Worm (Caenorhabditis elegans) whole organism, L2 larva: ENCODE measurements around the gene srt-7.

Experiments
- R02D3.7 ChIP-seq: fragments of 150-350 bp; optimal IDR thresholded peaks from 2 replicates; lab custom pipeline; 2014; ENCODE audit warnings: missing biosample characterization, missing genetic modification characterization
- ceh-82 ChIP-seq: fragments of 150-350 bp; optimal IDR thresholded peaks from 2 replicates; lab custom pipeline; 2014; ENCODE audit warnings: missing biosample characterization, missing genetic modification characterization
- egl-27 ChIP-seq: sonication (generic microtip); optimal IDR thresholded peaks from 3 replicates; lab custom pipeline; 2017; ENCODE audit warnings: missing biosample characterization, missing genetic modification reagents, missing genetic modification characterization
- fos-1 ChIP-seq: fragments of 150-350 bp; optimal IDR thresholded peaks from 2 replicates; lab custom pipeline; 2014; ENCODE audit warnings: missing biosample characterization, missing genetic modification characterization
- lin-13 ChIP-seq: fragments of 150-350 bp; optimal IDR thresholded peaks from 2 replicates; lab custom pipeline; 2014; ENCODE audit warnings: missing biosample characterization, missing genetic modification reagents, missing genetic modification characterization
- nhr-12 ChIP-seq: fragments of 150-350 bp; optimal IDR thresholded peaks from 2 replicates; lab custom pipeline; 2014; ENCODE audit warnings: missing biosample characterization, missing genetic modification characterization
- nhr-23 ChIP-seq: fragments of 150-350 bp; optimal IDR thresholded peaks from 2 replicates; lab custom pipeline; 2014; ENCODE audit warnings: missing biosample characterization, missing genetic modification reagents, missing genetic modification characterization
- nhr-25 ChIP-seq: fragments of 150-350 bp; sonication (generic microtip); optimal IDR thresholded peaks from 3 replicates; lab custom pipeline; 2014; ENCODE audit warnings: missing biosample characterization, missing genetic modification characterization
- nhr-6 ChIP-seq: fragments of 150-350 bp; optimal IDR thresholded peaks from 2 replicates; lab custom pipeline; 2014; ENCODE audit warnings: missing biosample characterization, missing genetic modification characterization
- skn-1 ChIP-seq: sonication (generic microtip); optimal IDR thresholded peaks from 2 replicates; lab custom pipeline; 2017; ENCODE audit warnings: missing biosample characterization, missing genetic modification characterization
- unc-39 ChIP-seq: fragments of 150-350 bp; optimal IDR thresholded peaks from 2 replicates; lab custom pipeline; 2014; ENCODE audit warnings: missing biosample characterization, missing genetic modification characterization
- zag-1 ChIP-seq: fragments of 150-350 bp; optimal IDR thresholded peaks from 2 replicates; lab custom pipeline; 2014; ENCODE audit warnings: missing biosample characterization, missing genetic modification characterization
- ztf-1 ChIP-seq: fragments of 200-800 bp; sonication (Bioruptor generic); conservative IDR thresholded peaks from 2 replicates; pipeline ENCODE4 v1.3.6; 2022; ENCODE audit warnings: missing genetic modification characterization, missing compliant biosample characterization
- ztf-11 ChIP-seq: sonication (generic microtip); optimal IDR thresholded peaks from 2 replicates; lab custom pipeline; 2017; ENCODE audit warnings: missing biosample characterization, missing genetic modification characterization

DNA sequence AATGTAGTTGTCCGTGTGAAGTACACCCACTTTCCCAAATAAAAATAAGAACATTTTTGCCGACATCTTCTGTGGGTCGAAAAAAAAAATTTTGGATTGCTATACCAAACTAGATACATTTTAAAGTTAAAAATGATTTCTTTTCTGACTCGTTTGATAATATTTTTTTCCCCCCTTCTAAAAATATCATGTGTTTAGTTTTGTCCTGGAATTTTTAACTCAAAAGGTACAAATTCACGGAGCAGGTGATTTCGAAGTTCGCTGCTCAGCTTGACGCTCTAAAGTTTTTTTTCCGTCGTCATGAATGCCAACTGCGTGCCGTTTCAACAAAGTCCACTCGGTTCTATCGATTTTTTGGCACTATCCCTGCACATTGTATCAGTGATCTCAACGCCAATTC, 15.6 kb upstream of the srt-7 start, which contains the start of gene srh-185:
- TF ChIP-seq egl-27 (no peak), lin-13 (GFP tag; lab: Kevin White, UChicago) (no peak), nhr-23 (tag; lab: Kevin White, UChicago) (no peak), nhr-25 (tag; lab: Kevin White, UChicago) (no peak), fos-1 (no peak), ceh-82 (tag; lab: Kevin White, UChicago) (no peak), unc-39 (tag; lab: Kevin White, UChicago) (no peak), ztf-1 (no peak), nhr-6 (tag; lab: Kevin White, UChicago) (no peak), ztf-11 (tag; lab: Kevin White, UChicago) (no peak), nhr-12 (tag; lab: Kevin White, UChicago) (no peak), R02D3.7 (tag; lab: Kevin White, UChicago) (no peak), skn-1 (tag; lab: Kevin White, UChicago) (no peak), zag-1 (no peak)
